Worm (Caenorhabditis elegans): ENCODE results near the gene nstp-4.

nstp-4 gene

ce11 chrII:410832-411231 is 22.2 kb downstream of the nstp-4 start, which contains the start of the genes dnsn-1 and C24H12.4 (continued):
- no peak for TF ChIP-seq ces-1 (GFP tag; optimal IDR thresholded peaks at IDR 0.05)
- peak; percentile 95 for TF ChIP-seq xbp-1 (tag; optimal IDR thresholded peaks at IDR 0.05)
- TF ChIP-seq nhr-20 (tag; optimal IDR thresholded peaks at IDR 0.05): peak; percentile 96
- peak in 1 of 2 experiments; percentile 82 for TF ChIP-seq ztf-11 (tag; optimal IDR thresholded peaks at IDR 0.05)
- peak; percentile 83 for TF ChIP-seq blmp-1 (tag; optimal IDR thresholded peaks at IDR 0.05)
- TF ChIP-seq pax-3 (tag; optimal IDR thresholded peaks at IDR 0.05): peak; percentile 87
- TF ChIP-seq pqm-1 (tag; optimal IDR thresholded peaks at IDR 0.05): no peak
- TF ChIP-seq lin-14 (GFP tag; optimal IDR thresholded peaks at IDR 0.05): peak; percentile 94
- TF ChIP-seq sup-37 (GFP tag; optimal IDR thresholded peaks at IDR 0.05): peak; percentile 90
- peak; percentile 83 for TF ChIP-seq aly-2 (tag; optimal IDR thresholded peaks at IDR 0.05)
- TF ChIP-seq ama-1 (optimal IDR thresholded peaks at IDR 0.05): peak; percentile 65
- peak; percentile 95 to 97 for TF ChIP-seq lin-35 (GFP tag; optimal IDR thresholded peaks at IDR 0.05)
- peak in 5 of 6 experiments; percentile 35 to 97 (median 63) for TF ChIP-seq elt-3 (tag; optimal IDR thresholded peaks at IDR 0.05)
- no peak for TF ChIP-seq nhr-12 (tag; optimal IDR thresholded peaks at IDR 0.05)
- TF ChIP-seq F16B12.6 (tag; optimal IDR thresholded peaks at IDR 0.05): peak; percentile 74
- peak; percentile 98 for TF ChIP-seq tbx-2 (tag; optimal IDR thresholded peaks at IDR 0.05)
- peak; percentile 95 for TF ChIP-seq rnt-1 (tag; optimal IDR thresholded peaks at IDR 0.05)
- TF ChIP-seq efl-1 (optimal IDR thresholded peaks at IDR 0.05): peak; percentile 97
- peak; percentile 95 to 100 for TF ChIP-seq efl-1 (GFP tag; optimal IDR thresholded peaks at IDR 0.05 in 1 of 2)
- TF ChIP-seq jun-1 (tag; optimal IDR thresholded peaks at IDR 0.05): peak; percentile 88
- peak; percentile 29 for TF ChIP-seq ceh-90 (tag; optimal IDR thresholded peaks at IDR 0.05)
- TF ChIP-seq nhr-84 (tag; optimal IDR thresholded peaks at IDR 0.05): no peak
- TF ChIP-seq sox-4 (tag; optimal IDR thresholded peaks at IDR 0.05): peak; percentile 90
- peak; percentile 85 for TF ChIP-seq ztf-4 (tag; optimal IDR thresholded peaks at IDR 0.05)
- TF ChIP-seq hpl-2 (GFP tag; optimal IDR thresholded peaks at IDR 0.05): peak; percentile 54
- peak; percentile 58 for TF ChIP-seq nhr-237 (tag; optimal IDR thresholded peaks at IDR 0.05)
- peak; percentile 97 for TF ChIP-seq lin-15B (tag; optimal IDR thresholded peaks at IDR 0.05)
- TF ChIP-seq unc-130 (tag; optimal IDR thresholded peaks at IDR 0.05): peak; percentile 99
- TF ChIP-seq fos-1 (tag; optimal IDR thresholded peaks at IDR 0.05): peak; percentile 84
- peak; percentile 86 for TF ChIP-seq zip-4 (GFP tag; optimal IDR thresholded peaks at IDR 0.05)
- TF ChIP-seq lsy-2 (tag; optimal IDR thresholded peaks at IDR 0.05): peak; percentile 96 to 97
- no peak for TF ChIP-seq tlp-1 (tag; optimal IDR thresholded peaks at IDR 0.05)
- peak; percentile 99 for TF ChIP-seq mep-1 (tag; optimal IDR thresholded peaks at IDR 0.05)

ce11 chrII:418782-419181 is 30.1 kb downstream of the nstp-4 start, which contains the start of gene C24H12.6:
C24H12.6 (minus strand) TSS chrII:418882.
- no peak for TF ChIP-seq xbp-1 (tag; optimal IDR thresholded peaks at IDR 0.05)
- TF ChIP-seq mef-2 (tag; optimal IDR thresholded peaks at IDR 0.05): no peak
- no peak for TF ChIP-seq ets-5 (GFP tag; IDR thresholded peaks at IDR 0.05)
- no peak for TF ChIP-seq nhr-28 (tag; optimal IDR thresholded peaks at IDR 0.05)
- TF ChIP-seq unc-86 (tag; optimal IDR thresholded peaks at IDR 0.05): no peak
- TF ChIP-seq snpc-4 (tag; optimal IDR thresholded peaks at IDR 0.05): no peak
- TF ChIP-seq ztf-11 (tag; optimal IDR thresholded peaks at IDR 0.05): no peak

ce11 chrII:423086-423485 is 34.5 kb downstream of the nstp-4 start, which contains the start of gene C24H12.8:
C24H12.8 (minus strand) TSS chrII:423186.
- TF ChIP-seq mef-2 (tag; optimal IDR thresholded peaks at IDR 0.05): no peak
- TF ChIP-seq tbx-2 (tag; optimal IDR thresholded peaks at IDR 0.05): no peak
- TF ChIP-seq vab-15 (tag; optimal IDR thresholded peaks at IDR 0.05): no peak
- no peak for TF ChIP-seq fkh-4 (tag; optimal IDR thresholded peaks at IDR 0.05; ENCODE audit: borderline replicate concordance)

ce11 chrII:437279-437678 is 48.6 kb downstream of the nstp-4 start:
- no peak for TF ChIP-seq nhr-85 (tag)
- no peak for TF ChIP-seq ets-5 (GFP tag; IDR thresholded peaks at IDR 0.05)
- no peak for TF ChIP-seq nhr-90 (tag; optimal IDR thresholded peaks at IDR 0.05; ENCODE audit: poor library complexity)
- no peak for TF ChIP-seq jun-1 (tag; optimal IDR thresholded peaks at IDR 0.05)
- no peak for TF ChIP-seq ceh-90 (tag; optimal IDR thresholded peaks at IDR 0.05)
- TF ChIP-seq snpc-4 (tag; optimal IDR thresholded peaks at IDR 0.05): no peak
- no peak for TF ChIP-seq nhr-77 (tag; optimal IDR thresholded peaks at IDR 0.05)
- no peak for TF ChIP-seq egl-27 (tag; optimal IDR thresholded peaks at IDR 0.05)
- TF ChIP-seq swsn-7 (tag; optimal IDR thresholded peaks at IDR 0.05): no peak
- no peak for TF ChIP-seq nhr-20 (tag; optimal IDR thresholded peaks at IDR 0.05)
- TF ChIP-seq C04F5.9 (tag; optimal IDR thresholded peaks at IDR 0.05): no peak
- TF ChIP-seq nhr-71 (tag; optimal IDR thresholded peaks at IDR 0.05): no peak
- no peak for TF ChIP-seq blmp-1 (tag; optimal IDR thresholded peaks at IDR 0.05)
- no peak for TF ChIP-seq ztf-4 (tag; optimal IDR thresholded peaks at IDR 0.05)
- no peak for TF ChIP-seq unc-130 (tag; optimal IDR thresholded peaks at IDR 0.05)
